Worm (Caenorhabditis elegans) whole organism, L1 larva: Measurements from ENCODE around the gene ZK1307.1.

Experiments
- nhr-12 ChIP-seq: sonication (generic microtip); optimal IDR thresholded peaks from 2 replicates; lab custom pipeline; 2017; ENCODE audit warnings: missing biosample characterization, missing genetic modification characterization
- pag-3 ChIP-seq: sonication (generic microtip); optimal IDR thresholded peaks from 2 replicates; lab custom pipeline; 2017; ENCODE audit warnings: missing genetic modification characterization, mild to moderate bottlenecking, missing compliant biosample characterization, antibody characterized with exemption, borderline replicate concordance; ENCODE audit not compliant: insufficient read depth
- snpc-4 ChIP-seq: fragments of 150-350 bp; optimal IDR thresholded peaks from 2 replicates; lab custom pipeline; 2014; ENCODE audit warnings: missing biosample characterization, missing genetic modification characterization

DNA sequence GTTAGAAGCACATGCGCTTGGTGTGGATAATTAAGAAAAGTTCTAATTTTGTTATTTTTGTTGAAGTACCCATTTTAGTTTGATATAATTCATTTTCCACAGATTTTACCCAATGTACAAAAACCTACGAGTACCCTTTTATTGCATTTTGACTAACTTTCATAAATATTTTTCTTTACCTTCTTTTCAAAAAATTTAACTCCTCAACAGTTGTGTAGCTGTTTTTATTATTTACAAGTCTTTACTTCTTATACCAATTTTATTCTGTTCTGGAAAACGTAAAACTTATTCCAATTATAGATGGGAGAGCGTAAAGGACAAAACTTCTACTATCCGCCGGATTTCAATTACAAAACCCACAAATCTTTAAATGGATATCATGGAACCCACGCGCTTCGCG, 6.2 kb downstream of the ZK1307.1 start, which contains the start of gene ZK1307.9:
- TF ChIP-seq pag-3 (tag; lab: Kevin White, UChicago) (no peak), nhr-12 (tag; lab: Kevin White, UChicago) (no peak), snpc-4 (tag; lab: Kevin White, UChicago) (no peak)
